Worm (Caenorhabditis elegans) whole organism, L1 larva: ENCODE measurements around the gene C28C12.12.

Experiments used
- C04F5.9 ChIP-seq: sonication (generic microtip); optimal IDR thresholded peaks from 2 replicates; lab custom pipeline; 2016; ENCODE audit warnings: missing genetic modification characterization, missing compliant biosample characterization
- aha-1 ChIP-seq: fragments of 150-350 bp; optimal IDR thresholded peaks from 2 replicates; lab custom pipeline; 2014; ENCODE audit warnings: missing biosample characterization, missing genetic modification characterization
- aly-2 ChIP-seq: fragments of 150-350 bp; optimal IDR thresholded peaks from 2 replicates; lab custom pipeline; 2014; ENCODE audit warnings: missing biosample characterization, missing genetic modification characterization
- ama-1 ChIP-seq: fragments of 150-350 bp; optimal IDR thresholded peaks from 2 replicates; lab custom pipeline; 2014
- blmp-1 ChIP-seq: fragments of 150-350 bp; optimal IDR thresholded peaks from 2 replicates; lab custom pipeline; 2014; ENCODE audit warnings: missing biosample characterization, missing genetic modification characterization
- ceh-8 ChIP-seq: fragments of 200-800 bp; sonication (Bioruptor generic); optimal IDR thresholded peaks from 2 replicates; lab custom pipeline; 2018; ENCODE audit warnings: mild to moderate bottlenecking, missing genetic modification characterization, moderate library complexity, missing compliant biosample characterization
- ceh-82 ChIP-seq, 3 experiments: fragments of 150-350 bp in 1 of 3; sonication (generic microtip) in 2 of 3; optimal IDR thresholded peaks; 2 replicates each; lab custom pipeline; 2014 to 2017; ENCODE audit warnings: missing biosample characterization in 3 of 3, missing genetic modification characterization in 3 of 3
- ceh-88 ChIP-seq: fragments of 200-800 bp; sonication (Bioruptor generic); IDR thresholded peaks from 2 replicates; pipeline ENCODE4 v1.3.6; 2022; ENCODE audit warnings: missing genetic modification characterization, missing compliant biosample characterization
- efl-1 ChIP-seq, 4 experiments: fragments of 150-350 bp; optimal IDR thresholded peaks in 3 of 4; peaks in 1 of 4; 1 replicate in 1 of 4; 2 replicates in 3 of 4; lab custom pipeline; 2014; ENCODE audit warnings: missing biosample characterization in 2 of 4, missing genetic modification characterization in 2 of 4, missing genetic modification reagents in 2 of 4
- efl-3 ChIP-seq: fragments of 200-800 bp; sonication (Bioruptor generic); optimal IDR thresholded peaks from 2 replicates; lab custom pipeline; 2018; ENCODE audit warnings: mild to moderate bottlenecking, missing genetic modification characterization, missing compliant biosample characterization
- egl-13 ChIP-seq: sonication (generic microtip); optimal IDR thresholded peaks from 2 replicates; lab custom pipeline; 2016; ENCODE audit warnings: missing genotype, missing genetic modification reagents, missing genetic modification characterization, missing compliant biosample characterization
- elt-3 ChIP-seq, 6 experiments: fragments of 150-350 bp in 1 of 6; sonication (generic microtip); optimal IDR thresholded peaks; 2 replicates each; lab custom pipeline; 2017 to 2018; ENCODE audit warnings: missing biosample characterization in 6 of 6, missing genetic modification characterization in 6 of 6, inconsistent platforms in 1 of 6
- ets-5 ChIP-seq: fragments of 200-800 bp; sonication (Bioruptor generic); IDR thresholded peaks from 2 replicates; pipeline ENCODE4 v1.3.6; 2022; ENCODE audit warnings: missing genetic modification characterization, missing compliant biosample characterization
- fkh-10 ChIP-seq: sonication (generic microtip); optimal IDR thresholded peaks from 2 replicates; lab custom pipeline; 2017; ENCODE audit warnings: missing biosample characterization, missing genetic modification reagents, missing genetic modification characterization
- fkh-4 ChIP-seq: sonication (generic microtip); optimal IDR thresholded peaks from 2 replicates; lab custom pipeline; 2016; ENCODE audit warnings: missing compliant biosample characterization, missing genetic modification characterization, borderline replicate concordance
- fos-1 ChIP-seq: fragments of 150-350 bp; optimal IDR thresholded peaks from 2 replicates; lab custom pipeline; 2014; ENCODE audit warnings: missing biosample characterization, missing genetic modification characterization
- grh-1 ChIP-seq: fragments of 200-800 bp; sonication (Bioruptor generic); IDR thresholded peaks from 2 replicates; pipeline ENCODE4 v1.3.6; 2022; ENCODE audit warnings: missing genetic modification reagents, missing genetic modification characterization, missing compliant biosample characterization
- hlh-17 ChIP-seq: fragments of 200-800 bp; sonication (Bioruptor generic); optimal IDR thresholded peaks from 2 replicates; lab custom pipeline; 2018; ENCODE audit warnings: missing genetic modification characterization, mild to moderate bottlenecking, missing compliant biosample characterization, moderate library complexity, borderline replicate concordance
- hlh-4 ChIP-seq: sonication (generic microtip); optimal IDR thresholded peaks from 2 replicates; lab custom pipeline; 2016; ENCODE audit warnings: mild to moderate bottlenecking, missing genetic modification characterization, missing compliant biosample characterization
- hpl-2 ChIP-seq: fragments of 150-350 bp; optimal IDR thresholded peaks from 2 replicates; lab custom pipeline; 2014; ENCODE audit warnings: missing biosample characterization, missing genetic modification reagents, missing genetic modification characterization
- irx-1 ChIP-seq: sonication (generic microtip); optimal IDR thresholded peaks from 2 replicates; lab custom pipeline; 2016; ENCODE audit warnings: missing genetic modification characterization, missing compliant biosample characterization
- jun-1 ChIP-seq: fragments of 150-350 bp; optimal IDR thresholded peaks from 2 replicates; lab custom pipeline; 2014; ENCODE audit warnings: missing biosample characterization, missing genetic modification reagents, missing genetic modification characterization
- lin-13 ChIP-seq: fragments of 150-350 bp; optimal IDR thresholded peaks from 2 replicates; lab custom pipeline; 2014; ENCODE audit warnings: missing biosample characterization, missing genetic modification reagents, missing genetic modification characterization
- lin-15B ChIP-seq: fragments of 150-350 bp; sonication (generic microtip); optimal IDR thresholded peaks from 3 replicates; lab custom pipeline; 2014; ENCODE audit warnings: missing biosample characterization, missing genetic modification characterization
- lin-35 ChIP-seq, 2 experiments: fragments of 150-350 bp; optimal IDR thresholded peaks; 2 replicates each; lab custom pipeline; 2014; ENCODE audit warnings: missing biosample characterization in 2 of 2, missing genetic modification characterization in 2 of 2, missing genetic modification reagents in 2 of 2
- lir-3 ChIP-seq: sonication (generic microtip); optimal IDR thresholded peaks from 2 replicates; lab custom pipeline; 2016; ENCODE audit warnings: mild to moderate bottlenecking, missing genetic modification characterization, moderate library complexity, missing compliant biosample characterization; ENCODE audit not compliant: poor library complexity
- mab-9 ChIP-seq: fragments of 200-800 bp; sonication (Bioruptor generic); IDR thresholded peaks from 2 replicates; pipeline ENCODE4 v1.3.6; 2022; ENCODE audit warnings: missing genetic modification reagents, missing genetic modification characterization, missing compliant biosample characterization
- mep-1 ChIP-seq: fragments of 150-350 bp; optimal IDR thresholded peaks from 2 replicates; lab custom pipeline; 2014; ENCODE audit warnings: missing biosample characterization, missing genetic modification characterization
- nhr-11 ChIP-seq: fragments of 150-350 bp; optimal IDR thresholded peaks from 2 replicates; lab custom pipeline; 2014; ENCODE audit warnings: missing biosample characterization, missing genetic modification characterization
- nhr-12 ChIP-seq: sonication (generic microtip); optimal IDR thresholded peaks from 2 replicates; lab custom pipeline; 2017; ENCODE audit warnings: missing biosample characterization, missing genetic modification characterization
- nhr-20 ChIP-seq: sonication (generic microtip); optimal IDR thresholded peaks from 2 replicates; lab custom pipeline; 2016; ENCODE audit warnings: mild to moderate bottlenecking, missing genetic modification characterization, missing compliant biosample characterization
- nhr-237 ChIP-seq: fragments of 150-350 bp; optimal IDR thresholded peaks from 2 replicates; lab custom pipeline; 2014; ENCODE audit warnings: missing biosample characterization, missing genetic modification characterization
- nhr-71 ChIP-seq: sonication (generic microtip); optimal IDR thresholded peaks from 2 replicates; lab custom pipeline; 2016; ENCODE audit warnings: mild to moderate bottlenecking, missing genetic modification characterization, moderate library complexity, missing compliant biosample characterization
- nhr-76 ChIP-seq: sonication (generic microtip); optimal IDR thresholded peaks from 2 replicates; lab custom pipeline; 2017; ENCODE audit warnings: missing biosample characterization, missing genetic modification characterization
- nhr-77 ChIP-seq: fragments of 150-350 bp; optimal IDR thresholded peaks from 2 replicates; lab custom pipeline; 2014; ENCODE audit warnings: missing biosample characterization, missing genetic modification characterization
- pag-3 ChIP-seq: sonication (generic microtip); optimal IDR thresholded peaks from 2 replicates; lab custom pipeline; 2017; ENCODE audit warnings: missing genetic modification characterization, mild to moderate bottlenecking, missing compliant biosample characterization, antibody characterized with exemption, borderline replicate concordance; ENCODE audit not compliant: insufficient read depth
- snpc-4 ChIP-seq: fragments of 150-350 bp; optimal IDR thresholded peaks from 2 replicates; lab custom pipeline; 2014; ENCODE audit warnings: missing biosample characterization, missing genetic modification characterization
- snu-23 ChIP-seq: sonication (generic microtip); optimal IDR thresholded peaks from 2 replicates; lab custom pipeline; 2016; ENCODE audit warnings: missing genetic modification characterization, missing compliant biosample characterization
- sox-4 ChIP-seq: sonication (generic microtip); optimal IDR thresholded peaks from 2 replicates; lab custom pipeline; 2016; ENCODE audit warnings: missing genetic modification characterization, missing compliant biosample characterization
- sptf-1 ChIP-seq: fragments of 150-350 bp; optimal IDR thresholded peaks from 2 replicates; lab custom pipeline; 2014; ENCODE audit warnings: missing biosample characterization, missing genetic modification characterization
- sup-37 ChIP-seq: fragments of 200-800 bp; sonication (Bioruptor generic); optimal IDR thresholded peaks from 2 replicates; lab custom pipeline; 2018; ENCODE audit warnings: mild to moderate bottlenecking, missing genetic modification characterization, missing compliant biosample characterization
- tbx-2 ChIP-seq: sonication (generic microtip); optimal IDR thresholded peaks from 2 replicates; lab custom pipeline; 2016; ENCODE audit warnings: missing genetic modification characterization, missing compliant biosample characterization
- unc-30 ChIP-seq: sonication (generic microtip); optimal IDR thresholded peaks from 2 replicates; lab custom pipeline; 2017; ENCODE audit warnings: missing biosample characterization, missing genetic modification characterization
- unc-62 ChIP-seq: fragments of 150-350 bp; optimal IDR thresholded peaks from 2 replicates; lab custom pipeline; 2014; ENCODE audit warnings: missing biosample characterization, missing genetic modification reagents, missing genetic modification characterization
- unc-86 ChIP-seq: sonication (generic microtip); optimal IDR thresholded peaks from 2 replicates; lab custom pipeline; 2016; ENCODE audit warnings: missing genetic modification characterization, missing compliant biosample characterization
- vab-15 ChIP-seq: sonication (generic microtip); optimal IDR thresholded peaks from 2 replicates; lab custom pipeline; 2017; ENCODE audit warnings: missing genotype, mild to moderate bottlenecking, missing genetic modification characterization, missing compliant biosample characterization
- zag-1 ChIP-seq: fragments of 150-350 bp; optimal IDR thresholded peaks from 2 replicates; lab custom pipeline; 2014; ENCODE audit warnings: missing biosample characterization, missing genetic modification characterization
- zip-4 ChIP-seq: fragments of 200-800 bp; sonication (Bioruptor generic); optimal IDR thresholded peaks from 2 replicates; lab custom pipeline; 2018; ENCODE audit warnings: mild to moderate bottlenecking, missing genetic modification characterization, moderate library complexity, missing compliant biosample characterization
- ztf-11 ChIP-seq, 2 experiments: sonication (generic microtip); optimal IDR thresholded peaks; 2 replicates each; lab custom pipeline; 2016 to 2017; ENCODE audit warnings: missing genetic modification characterization in 2 of 2, missing biosample characterization in 1 of 2, missing compliant biosample characterization in 1 of 2
- ztf-4 ChIP-seq: fragments of 150-350 bp; optimal IDR thresholded peaks from 2 replicates; lab custom pipeline; 2014; ENCODE audit warnings: missing biosample characterization, missing genetic modification characterization

Gene C28C12.12

ce11 chrIV:8530042-8531027 lies 34.2 kb upstream of the C28C12.12 start (continued):
- TF ChIP-seq lin-13 (GFP tag; lab: Kevin White, UChicago), result peak; percentile 51
- peak in 1 of 2 experiments; percentile 71 for TF ChIP-seq lin-35 (GFP tag; optimal IDR thresholded peaks at IDR 0.05; lab: Kevin White, UChicago)
- TF ChIP-seq sox-4 (tag; lab: Kevin White, UChicago), result no peak
- no peak for TF ChIP-seq efl-1 (optimal IDR thresholded peaks at IDR 0.05; lab: Kevin White, UChicago)
- TF ChIP-seq efl-1 (GFP tag; optimal IDR thresholded peaks at IDR 0.05 in 1 of 2; lab: Kevin White, UChicago), result peak in 1 of 2 experiments; percentile 54
- no peak for TF ChIP-seq ztf-11 (tag; optimal IDR thresholded peaks at IDR 0.05; lab: Kevin White, UChicago)
- TF ChIP-seq egl-13 (tag; lab: Kevin White, UChicago), result no peak
- peak; percentile 28 for TF ChIP-seq ama-1
- TF ChIP-seq C04F5.9 (tag; lab: Kevin White, UChicago), result no peak
- TF ChIP-seq fkh-10 (GFP tag; lab: Kevin White, UChicago), result no peak
- peak; percentile 65 for TF ChIP-seq tbx-2 (tag; lab: Kevin White, UChicago)
- TF ChIP-seq nhr-71 (tag; lab: Kevin White, UChicago), result peak; percentile 77
- no peak for TF ChIP-seq nhr-12
- no peak for TF ChIP-seq irx-1
- TF ChIP-seq ceh-88 (GFP tag; lab: Robert Waterston, UW), result peak; percentile 30; the same call in 1 of the 2 replicates
- no peak for TF ChIP-seq ets-5 (GFP tag; lab: Robert Waterston, UW)
- TF ChIP-seq efl-3 (GFP tag; lab: Kevin White, UChicago), result no peak
- TF ChIP-seq nhr-76 (tag; lab: Kevin White, UChicago), result no peak
- TF ChIP-seq nhr-20, result peak; percentile 87
- no peak for TF ChIP-seq sptf-1 (tag; lab: Kevin White, UChicago)
- TF ChIP-seq snpc-4, result no peak
- no peak for TF ChIP-seq zip-4 (GFP tag; lab: Kevin White, UChicago)
- TF ChIP-seq blmp-1 (tag; lab: Kevin White, UChicago), result peak; percentile 91
- TF ChIP-seq nhr-77 (tag; lab: Kevin White, UChicago), result no peak
- no peak for TF ChIP-seq unc-86
- TF ChIP-seq ztf-4, result peak; percentile 1
- no peak for TF ChIP-seq fos-1 (tag; lab: Kevin White, UChicago)
- no peak for TF ChIP-seq ceh-82 (tag; optimal IDR thresholded peaks at IDR 0.05; lab: Kevin White, UChicago)
- TF ChIP-seq grh-1, result no peak
- TF ChIP-seq unc-30 (tag; lab: Kevin White, UChicago), result no peak
- no peak for TF ChIP-seq zag-1 (tag; lab: Kevin White, UChicago)
- TF ChIP-seq sup-37 (GFP tag; lab: Kevin White, UChicago), result no peak
- TF ChIP-seq lin-15B (tag; lab: Kevin White, UChicago), result no peak
- TF ChIP-seq lir-3 (tag; lab: Kevin White, UChicago), result no peak
- TF ChIP-seq hlh-17 (GFP tag; lab: Kevin White, UChicago), result no peak
- TF ChIP-seq nhr-237 (tag; lab: Kevin White, UChicago), result no peak
- TF ChIP-seq hpl-2 (GFP tag; lab: Kevin White, UChicago), result no peak
- TF ChIP-seq unc-62 (GFP tag; lab: Kevin White, UChicago), result no peak
- TF ChIP-seq vab-15 (tag; lab: Kevin White, UChicago), result no peak
- no peak for TF ChIP-seq nhr-11 (tag; lab: Kevin White, UChicago)
- TF ChIP-seq mab-9 (GFP tag; lab: Robert Waterston, UW), result no peak
- TF ChIP-seq mep-1 (tag; lab: Kevin White, UChicago), result peak; percentile 61
- TF ChIP-seq pag-3 (tag; lab: Kevin White, UChicago), result no peak
- no peak for TF ChIP-seq fkh-4 (tag; lab: Kevin White, UChicago)
- TF ChIP-seq hlh-4 (tag; lab: Kevin White, UChicago), result no peak
- TF ChIP-seq elt-3 (tag; optimal IDR thresholded peaks at IDR 0.05; lab: Kevin White, UChicago), result peak in 5 of 6 experiments; percentile 1 to 95 (median 28)
- peak; percentile 54 for TF ChIP-seq snu-23
- TF ChIP-seq ceh-8 (GFP tag; lab: Kevin White, UChicago), result no peak
- TF ChIP-seq aha-1, result no peak
- TF ChIP-seq aly-2 (tag; lab: Kevin White, UChicago), result no peak
- peak; percentile 70 for TF ChIP-seq jun-1
